Worm (Caenorhabditis elegans): ENCODE data around the gene C28H8.8.
A peak's percentile ranks its signal among the peaks of the same experiment; 100 is the strongest.

Gene C28H8.8

DNA sequence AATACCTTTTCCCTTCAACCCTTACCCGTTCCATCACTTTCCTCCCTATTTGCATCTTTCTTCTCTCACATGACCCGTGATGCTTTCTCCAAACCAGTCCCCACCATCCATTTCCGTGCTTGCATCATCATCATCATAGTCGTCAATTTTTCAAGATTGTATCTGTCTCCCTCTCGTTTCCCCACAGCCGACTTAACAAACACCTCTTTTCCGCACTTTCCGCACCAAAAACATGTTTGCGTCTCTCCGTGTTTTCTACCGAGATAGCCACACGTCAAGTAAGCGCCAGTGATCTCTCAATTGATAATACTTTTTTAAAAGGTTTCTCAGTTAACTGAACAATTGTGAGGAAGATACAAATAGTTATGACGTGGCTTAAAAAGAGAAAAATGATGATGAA is 49.4 kb upstream of the C28H8.8 start (continued):
- TF ChIP-seq Y75B8A.6 (GFP tag; IDR thresholded peaks at IDR 0.05), result no peak
- no peak for TF ChIP-seq ceh-82 (tag; optimal IDR thresholded peaks at IDR 0.05)
- no peak for TF ChIP-seq lin-38 (GFP tag; IDR thresholded peaks at IDR 0.05)
- no peak for TF ChIP-seq fos-1 (tag; optimal IDR thresholded peaks at IDR 0.05)
- TF ChIP-seq daf-8 (GFP tag; IDR thresholded peaks at IDR 0.05), result no peak
- peak; percentile 7 for TF ChIP-seq nhr-25 (tag; optimal IDR thresholded peaks at IDR 0.05; ENCODE audit: borderline replicate concordance, insufficient read depth)
- TF ChIP-seq set-16 (GFP tag; IDR thresholded peaks at IDR 0.05), result no peak

DNA sequence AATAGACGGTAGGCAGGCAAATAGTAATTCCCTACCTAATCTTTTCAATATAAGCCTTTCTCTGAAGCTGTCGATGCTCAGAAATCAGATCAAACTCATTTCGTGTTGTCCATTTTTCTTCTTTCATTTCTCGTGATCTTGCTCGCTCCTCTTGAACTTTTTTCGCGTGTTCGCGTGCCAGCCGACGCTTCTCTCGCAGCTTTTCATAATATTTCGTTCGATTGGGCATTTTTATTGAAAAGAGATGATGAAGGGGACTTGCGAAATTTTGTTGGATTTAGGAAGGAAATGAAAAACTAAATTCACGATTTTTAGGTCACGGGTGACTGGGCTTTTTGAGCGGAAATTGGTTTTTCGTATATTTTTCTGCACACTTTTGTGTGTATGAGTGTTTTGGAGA is 48.4 kb upstream of the C28H8.8 start, which contains the start of gene EGAP1.1:
EGAP1.1 (minus strand) TSS at position 229 of the 400 bp plus-strand sequence.
- TF ChIP-seq T26A8.4 (GFP tag; IDR thresholded peaks at IDR 0.05) (no peak), lin-38 (GFP tag; IDR thresholded peaks at IDR 0.05) (no peak), F37D6.2 (tag; optimal IDR thresholded peaks at IDR 0.05) (no peak), T20F7.1 (GFP tag; optimal IDR thresholded peaks at IDR 0.05) (no peak), hif-1 (tag; optimal IDR thresholded peaks at IDR 0.05) (no peak), aha-1 (tag) (peak; percentile 70), hlh-30 (tag; optimal IDR thresholded peaks at IDR 0.05; ENCODE audit: insufficient read depth) (peak; percentile 74), pha-4 (GFP tag; IDR thresholded peaks at IDR 0.05) (no peak), pha-4 (tag; optimal IDR thresholded peaks at IDR 0.05) (no peak), nhr-237 (tag; optimal IDR thresholded peaks at IDR 0.05) (no peak), daf-8 (GFP tag; IDR thresholded peaks at IDR 0.05) (no peak), aly-2 (tag; optimal IDR thresholded peaks at IDR 0.05) (no peak), attf-4 (tag; optimal IDR thresholded peaks at IDR 0.05) (no peak), dve-1 (tag; optimal IDR thresholded peaks at IDR 0.05; ENCODE audit: insufficient read depth) (no peak), lin-39 (tag; optimal IDR thresholded peaks at IDR 0.05) (no peak)

DNA sequence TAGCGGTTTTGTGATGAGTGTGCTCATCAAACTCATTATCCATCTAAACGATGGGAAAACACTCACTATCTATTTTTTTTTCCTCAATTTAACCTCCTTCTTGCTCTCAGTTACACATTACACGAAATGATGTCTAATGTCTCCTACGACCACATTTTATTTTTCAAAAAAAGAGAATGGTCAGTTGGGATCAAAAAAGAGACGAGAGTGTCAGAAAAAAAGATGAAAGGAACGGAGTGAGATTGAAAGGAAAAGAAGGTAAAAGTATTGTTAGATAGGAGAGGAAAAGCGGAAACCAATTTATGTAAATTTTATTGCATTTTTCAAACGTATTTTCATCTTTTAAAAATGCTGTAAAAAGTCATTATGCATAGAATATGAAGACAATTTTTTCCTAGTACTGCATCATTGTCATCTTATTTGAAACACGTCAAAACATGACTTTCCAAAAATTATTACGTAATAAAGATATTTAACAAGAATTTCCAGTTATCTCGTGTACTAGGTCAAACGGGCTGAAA is 45.6 kb upstream of the C28H8.8 start:
- TF ChIP-seq nhr-11 (tag; optimal IDR thresholded peaks at IDR 0.05) (no peak), zag-1 (tag; optimal IDR thresholded peaks at IDR 0.05) (no peak), nhr-6 (tag; optimal IDR thresholded peaks at IDR 0.05) (no peak), lin-1 (GFP tag; IDR thresholded peaks at IDR 0.05) (no peak), ZK546.5 (tag; optimal IDR thresholded peaks at IDR 0.05) (no peak), fkh-10 (GFP tag; optimal IDR thresholded peaks at IDR 0.05) (peak; percentile 59), dmd-9 (GFP tag; IDR thresholded peaks at IDR 0.05) (no peak), mep-1 (tag; optimal IDR thresholded peaks at IDR 0.05) (no peak)

DNA sequence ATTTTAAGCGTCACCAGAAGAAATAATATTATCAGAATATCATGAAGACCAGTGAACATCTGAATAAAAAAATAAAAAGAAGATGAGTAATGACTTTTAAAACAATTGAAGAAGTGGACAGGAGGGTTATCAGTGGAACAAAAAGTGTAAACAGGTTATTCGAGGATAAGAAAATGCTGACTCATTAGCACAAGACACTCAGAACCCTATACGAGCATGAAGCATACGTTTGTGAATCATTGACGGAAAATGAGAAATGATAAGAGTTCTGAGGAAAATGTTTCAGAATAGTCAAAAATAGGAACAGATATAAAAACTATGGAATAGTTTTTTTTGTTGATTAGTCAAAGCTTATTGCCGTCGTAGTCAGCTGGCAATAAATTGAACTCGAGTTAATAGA is 44.3 kb upstream of the C28H8.8 start, which contains the start of gene zmp-1:
zmp-1 (minus strand) TSS at position 101 of the 400 bp plus-strand sequence.
- no peak for TF ChIP-seq daf-16 (GFP tag; optimal IDR thresholded peaks at IDR 0.05)
- peak; percentile 67 for TF ChIP-seq daf-16 (tag; optimal IDR thresholded peaks at IDR 0.05)
- TF ChIP-seq F10B5.3 (tag; optimal IDR thresholded peaks at IDR 0.05), result no peak

DNA sequence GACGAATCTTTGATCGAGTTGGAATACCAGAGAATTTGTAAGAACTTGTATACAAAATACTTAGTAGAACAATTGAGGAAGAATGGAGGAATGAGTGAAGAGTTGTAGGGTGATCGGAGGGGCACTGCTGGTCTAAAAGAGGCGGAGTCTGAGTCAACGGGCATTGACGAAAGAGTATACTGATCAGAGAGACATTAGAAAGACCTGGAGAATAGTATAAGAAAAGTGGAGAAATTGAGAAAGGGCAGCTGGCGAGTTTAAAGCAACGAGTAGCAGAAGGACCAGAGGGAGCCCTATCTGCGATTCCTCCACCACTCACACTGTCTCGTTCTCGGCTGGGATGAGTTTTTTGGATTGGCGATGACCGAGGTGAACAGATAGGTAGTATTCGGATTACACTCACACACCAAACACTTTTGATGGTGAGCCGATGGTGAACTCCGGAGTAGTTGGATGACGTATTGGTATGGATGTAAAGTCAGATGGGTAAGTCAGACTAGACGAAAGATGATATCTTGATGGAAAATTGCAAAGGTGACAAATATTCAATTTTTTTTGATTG is 42.9 kb upstream of the C28H8.8 start, which contains the start of gene EGAP1.5:
EGAP1.5 (plus strand) TSS at position 289 of the 562 bp plus-strand sequence.
- TF ChIP-seq hlh-11 (tag; optimal IDR thresholded peaks at IDR 0.05) (peak; percentile 15), fkh-10 (GFP tag; optimal IDR thresholded peaks at IDR 0.05) (no peak)

DNA sequence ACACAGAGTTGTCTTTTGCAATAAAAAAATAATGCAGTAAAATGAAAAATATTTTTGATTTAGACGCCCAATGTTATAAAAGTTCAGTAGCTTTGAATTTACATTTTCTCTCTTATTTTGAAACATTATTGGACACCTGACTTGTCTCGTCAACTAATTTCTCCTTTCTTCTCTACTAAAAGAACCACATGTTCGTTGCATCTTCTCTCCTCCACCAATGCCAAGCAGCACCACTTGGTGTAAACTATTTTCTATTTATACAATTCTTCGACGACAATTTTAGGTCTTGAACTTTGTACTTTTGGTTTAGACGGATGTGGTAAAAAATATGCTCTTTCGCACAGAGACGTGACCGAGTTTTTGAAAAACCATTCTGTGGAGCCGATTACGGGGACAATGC is 42.1 kb upstream of the C28H8.8 start:
- TF ChIP-seq rbr-2 (tag; optimal IDR thresholded peaks at IDR 0.05), result no peak
- TF ChIP-seq hlh-30 (tag; optimal IDR thresholded peaks at IDR 0.05; ENCODE audit: insufficient read depth), result peak; percentile 14
- peak in 1 of 2 experiments; percentile 19 for TF ChIP-seq daf-16 (GFP tag; optimal IDR thresholded peaks at IDR 0.05)
- no peak for TF ChIP-seq daf-16 (tag; optimal IDR thresholded peaks at IDR 0.05)
